Worm (Caenorhabditis elegans) whole organism, L4 larva: Measurements from ENCODE around the gene K02E2.8.
A peak's percentile ranks its signal among the peaks of the same experiment; 100 is the strongest.

Source experiments
- F10B5.3 ChIP-seq: sonication (generic microtip); optimal IDR thresholded peaks from 2 replicates; lab custom pipeline; 2016; ENCODE audit warnings: mild to moderate bottlenecking, missing genetic modification characterization, missing compliant biosample characterization
- F37D6.2 ChIP-seq: sonication (generic microtip); optimal IDR thresholded peaks from 2 replicates; lab custom pipeline; 2016; ENCODE audit warnings: mild to moderate bottlenecking, missing genetic modification characterization, missing compliant biosample characterization
- R02D3.7 ChIP-seq: fragments of 150-350 bp; sonication (generic microtip); optimal IDR thresholded peaks from 3 replicates; lab custom pipeline; 2014; ENCODE audit warnings: missing biosample characterization, missing genetic modification characterization
- T26A8.4 ChIP-seq: fragments of 200-800 bp; sonication (Bioruptor generic); IDR thresholded peaks from 2 replicates; pipeline ENCODE4 v1.3.6; 2022; ENCODE audit warnings: missing genetic modification characterization, missing compliant biosample characterization
- Y5F2A.4 ChIP-seq: fragments of 200-800 bp; sonication (Bioruptor generic); optimal IDR thresholded peaks from 2 replicates; lab custom pipeline; 2018; ENCODE audit warnings: mild to moderate bottlenecking, missing genetic modification characterization, missing compliant biosample characterization
- ZK337.2 ChIP-seq: fragments of 200-800 bp; sonication (Bioruptor generic); IDR thresholded peaks from 2 replicates; pipeline ENCODE4 v1.3.6; 2022; ENCODE audit warnings: missing genetic modification reagents, missing genetic modification characterization, missing compliant biosample characterization
- ZK546.5 ChIP-seq, 2 experiments: sonication (generic microtip); optimal IDR thresholded peaks; 2 replicates each; lab custom pipeline; 2017; ENCODE audit warnings: missing biosample characterization in 2 of 2, missing genetic modification characterization in 2 of 2
- ama-1 ChIP-seq: fragments of 150-350 bp; optimal IDR thresholded peaks from 2 replicates; lab custom pipeline; 2014; ENCODE audit warnings: inconsistent platforms, mixed read lengths
- arid-1 ChIP-seq: fragments of 200-800 bp; sonication (Bioruptor generic); conservative IDR thresholded peaks from 2 replicates; pipeline ENCODE4 v1.3.6; 2022; ENCODE audit warnings: missing genetic modification reagents, missing genetic modification characterization, missing compliant biosample characterization
- ceh-20 ChIP-seq: fragments of 200-800 bp; sonication (Bioruptor generic); IDR thresholded peaks from 2 replicates; pipeline ENCODE4 v1.3.6; 2022; ENCODE audit warnings: missing genetic modification reagents, missing genetic modification characterization, missing compliant biosample characterization
- ceh-32 ChIP-seq: sonication (generic microtip); optimal IDR thresholded peaks from 2 replicates; lab custom pipeline; 2016; ENCODE audit warnings: mild to moderate bottlenecking, missing genetic modification characterization, missing compliant biosample characterization; ENCODE audit not compliant: poor library complexity
- ceh-62 ChIP-seq: sonication (generic microtip); optimal IDR thresholded peaks from 2 replicates; lab custom pipeline; 2017; ENCODE audit warnings: missing biosample characterization, missing genetic modification characterization
- ceh-82 ChIP-seq: sonication (generic microtip); optimal IDR thresholded peaks from 2 replicates; lab custom pipeline; 2017; ENCODE audit warnings: missing biosample characterization, missing genetic modification characterization
- ces-1 ChIP-seq: fragments of 150-350 bp; sonication (generic microtip); optimal IDR thresholded peaks from 4 replicates; lab custom pipeline; 2014; ENCODE audit warnings: missing biosample characterization, missing genetic modification reagents, missing genetic modification characterization
- daf-12 ChIP-seq: fragments of 150-350 bp; optimal IDR thresholded peaks from 2 replicates; lab custom pipeline; 2014; ENCODE audit warnings: missing biosample characterization, missing genetic modification reagents, missing genetic modification characterization
- daf-16 ChIP-seq, 3 experiments: sonication (generic microtip); optimal IDR thresholded peaks; 2 replicates each; lab custom pipeline; 2016 to 2017; ENCODE audit warnings: missing genetic modification characterization in 3 of 3, missing genetic modification reagents in 3 of 3, mild to moderate bottlenecking in 2 of 3, missing compliant biosample characterization in 2 of 3, missing biosample characterization in 1 of 3, moderate library complexity in 1 of 3
- dpl-1 ChIP-seq: fragments of 150-350 bp; optimal IDR thresholded peaks from 2 replicates; lab custom pipeline; 2014; ENCODE audit warnings: missing biosample characterization, missing genetic modification reagents, missing genetic modification characterization
- egl-43 ChIP-seq: fragments of 200-800 bp; sonication (Bioruptor generic); IDR thresholded peaks from 2 replicates; pipeline ENCODE4 v1.3.6; 2022; ENCODE audit warnings: missing genetic modification reagents, missing genetic modification characterization, missing compliant biosample characterization
- hlh-30 ChIP-seq: sonication (generic microtip); optimal IDR thresholded peaks from 2 replicates; lab custom pipeline; 2017; ENCODE audit warnings: antibody characterized with exemption, mild to moderate bottlenecking, missing genetic modification characterization, missing compliant biosample characterization; ENCODE audit not compliant: insufficient read depth
- hmg-1.1 ChIP-seq: fragments of 200-800 bp; sonication (Bioruptor generic); IDR thresholded peaks from 2 replicates; pipeline ENCODE4 v1.3.6; 2022; ENCODE audit warnings: missing genetic modification reagents, missing genetic modification characterization, missing compliant biosample characterization
- jun-1 ChIP-seq: fragments of 150-350 bp; optimal IDR thresholded peaks from 2 replicates; lab custom pipeline; 2014; ENCODE audit warnings: missing biosample characterization, missing genetic modification reagents, missing genetic modification characterization
- lin-15B ChIP-seq: fragments of 150-350 bp; sonication (generic microtip); optimal IDR thresholded peaks from 3 replicates; lab custom pipeline; 2014; ENCODE audit warnings: missing biosample characterization, missing genetic modification characterization
- lin-39 ChIP-seq: fragments of 150-350 bp; optimal IDR thresholded peaks from 2 replicates; lab custom pipeline; 2014; ENCODE audit warnings: missing biosample characterization, missing genetic modification reagents, missing genetic modification characterization
- lir-3 ChIP-seq: sonication (generic microtip); optimal IDR thresholded peaks from 2 replicates; lab custom pipeline; 2016; ENCODE audit warnings: mild to moderate bottlenecking, missing genetic modification characterization, missing compliant biosample characterization
- lsy-2 ChIP-seq, 2 experiments: fragments of 150-350 bp in 1 of 2; sonication (generic microtip) in 1 of 2; optimal IDR thresholded peaks; 2 replicates each; lab custom pipeline; 2014 to 2017; ENCODE audit warnings: missing biosample characterization in 2 of 2, missing genetic modification characterization in 2 of 2
- mdl-1 ChIP-seq, 2 experiments: fragments of 150-350 bp in 1 of 2; sonication (generic microtip) in 1 of 2; optimal IDR thresholded peaks; 2 replicates each; lab custom pipeline; 2014 to 2017; ENCODE audit warnings: missing biosample characterization in 2 of 2, missing genetic modification characterization in 2 of 2
- mes-2 ChIP-seq: sonication (generic microtip); optimal IDR thresholded peaks from 2 replicates; lab custom pipeline; 2016; ENCODE audit warnings: missing genotype, mild to moderate bottlenecking, missing genetic modification characterization, missing compliant biosample characterization; ENCODE audit not compliant: poor library complexity, severe bottlenecking
- mxl-2 ChIP-seq: fragments of 200-800 bp; sonication (Bioruptor generic); conservative IDR thresholded peaks from 2 replicates; pipeline ENCODE4 v1.3.6; 2022; ENCODE audit warnings: missing genetic modification reagents, missing genetic modification characterization, missing compliant biosample characterization
- nhr-10 ChIP-seq: fragments of 150-350 bp; optimal IDR thresholded peaks from 2 replicates; lab custom pipeline; 2014; ENCODE audit warnings: missing biosample characterization, missing genetic modification characterization
- nhr-111 ChIP-seq: fragments of 200-800 bp; sonication (Bioruptor generic); optimal IDR thresholded peaks from 2 replicates; lab custom pipeline; 2018; ENCODE audit warnings: mild to moderate bottlenecking, missing genetic modification characterization, missing compliant biosample characterization
- nhr-237 ChIP-seq: sonication (generic microtip); optimal IDR thresholded peaks from 2 replicates; lab custom pipeline; 2017; ENCODE audit warnings: missing biosample characterization, missing genetic modification characterization
- nhr-25 ChIP-seq: sonication (generic microtip); optimal IDR thresholded peaks from 2 replicates; lab custom pipeline; 2017; ENCODE audit warnings: missing genetic modification characterization, mild to moderate bottlenecking, missing compliant biosample characterization, antibody characterized with exemption, moderate library complexity, borderline replicate concordance; ENCODE audit not compliant: insufficient read depth
- nhr-41 ChIP-seq: fragments of 200-800 bp; sonication (Bioruptor generic); IDR thresholded peaks from 2 replicates; pipeline ENCODE4 v1.3.6; 2022; ENCODE audit warnings: missing genetic modification reagents, missing genetic modification characterization, missing compliant biosample characterization
- nhr-42 ChIP-seq: fragments of 200-800 bp; sonication (Bioruptor generic); IDR thresholded peaks from 2 replicates; pipeline ENCODE4 v1.3.6; 2022; ENCODE audit warnings: missing genetic modification characterization, missing compliant biosample characterization
- pqm-1 ChIP-seq: sonication (generic microtip); optimal IDR thresholded peaks from 2 replicates; lab custom pipeline; 2017; ENCODE audit warnings: missing biosample characterization, missing genetic modification characterization
- rbr-2 ChIP-seq: sonication (generic microtip); optimal IDR thresholded peaks from 2 replicates; lab custom pipeline; 2016; ENCODE audit warnings: missing genotype, missing genetic modification characterization, missing compliant biosample characterization
- saeg-2 ChIP-seq: fragments of 200-800 bp; sonication (Bioruptor generic); IDR thresholded peaks from 2 replicates; pipeline ENCODE4 v1.3.6; 2022; ENCODE audit warnings: missing genetic modification reagents, missing genetic modification characterization, missing compliant biosample characterization
- set-16 ChIP-seq: fragments of 200-800 bp; sonication (Bioruptor generic); IDR thresholded peaks from 2 replicates; pipeline ENCODE4 v1.3.6; 2022; ENCODE audit warnings: missing genetic modification reagents, missing genetic modification characterization, missing compliant biosample characterization
- snpc-1.2 ChIP-seq: fragments of 200-800 bp; sonication (Bioruptor generic); IDR thresholded peaks from 2 replicates; pipeline ENCODE4 v1.3.6; 2022; ENCODE audit warnings: missing genetic modification reagents, missing genetic modification characterization, missing compliant biosample characterization
- snpc-4 ChIP-seq: fragments of 150-350 bp; optimal IDR thresholded peaks from 2 replicates; lab custom pipeline; 2014; ENCODE audit warnings: missing biosample characterization, missing genetic modification characterization
- tra-1 ChIP-seq: fragments of 200-800 bp; sonication (Bioruptor generic); IDR thresholded peaks from 2 replicates; pipeline ENCODE4 v1.3.6; 2022; ENCODE audit warnings: missing genetic modification reagents, missing genetic modification characterization, missing compliant biosample characterization
- zfp-2 ChIP-seq: sonication (generic microtip); optimal IDR thresholded peaks from 2 replicates; lab custom pipeline; 2016; ENCODE audit warnings: mild to moderate bottlenecking, missing genetic modification characterization, missing compliant biosample characterization
- zfp-3 ChIP-seq: fragments of 200-800 bp; sonication (Bioruptor generic); conservative IDR thresholded peaks from 2 replicates; pipeline ENCODE4 v1.3.6; 2022; ENCODE audit warnings: missing genetic modification reagents, missing genetic modification characterization, missing compliant biosample characterization
- zip-11 ChIP-seq: fragments of 200-800 bp; sonication (Bioruptor generic); IDR thresholded peaks from 2 replicates; pipeline ENCODE4 v1.3.6; 2022; ENCODE audit warnings: missing genetic modification characterization, missing compliant biosample characterization

Gene K02E2.8

DNA sequence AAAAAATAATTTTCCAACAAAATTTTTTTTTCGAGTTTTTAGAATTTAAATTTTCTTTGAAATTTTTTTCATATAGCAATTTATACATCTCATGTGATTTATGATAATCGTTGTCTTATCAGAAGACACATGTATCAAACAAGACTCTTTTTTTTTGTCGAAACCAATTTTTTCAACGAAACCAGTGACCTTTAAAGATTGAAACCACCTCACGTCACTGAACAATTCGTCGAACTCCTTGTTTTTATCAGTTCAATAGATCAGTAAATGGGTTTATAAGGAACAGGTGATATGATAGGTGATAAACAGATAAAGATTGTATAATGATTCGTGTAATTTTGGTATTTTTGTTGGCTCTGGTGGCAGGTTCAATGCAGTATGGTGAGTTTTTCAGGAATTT, 27.0 kb upstream of the K02E2.8 start, which contains the start of gene cnc-7:
cnc-7 (plus strand) TSS at position 301 of the 400 bp plus-strand sequence.
- TF ChIP-seq hmg-1.1 (no peak), snpc-1.2 (GFP tag; lab: Robert Waterston, UW) (no peak), nhr-111 (GFP tag; lab: Kevin White, UChicago) (no peak), F37D6.2 (no peak), rbr-2 (tag; lab: Kevin White, UChicago) (no peak), dpl-1 (no peak), mxl-2 (GFP tag; lab: Robert Waterston, UW) (no peak), arid-1 (GFP tag; lab: Robert Waterston, UW) (no peak), F10B5.3 (tag; lab: Kevin White, UChicago) (no peak), nhr-42 (no peak), ceh-62 (tag; lab: Kevin White, UChicago) (no peak), ZK546.5 (tag; optimal IDR thresholded peaks at IDR 0.05; lab: Kevin White, UChicago) (no peak), pqm-1 (tag; lab: Kevin White, UChicago) (no peak), zip-11 (GFP tag; lab: Robert Waterston, UW) (no peak), tra-1 (GFP tag; lab: Robert Waterston, UW) (no peak)

DNA sequence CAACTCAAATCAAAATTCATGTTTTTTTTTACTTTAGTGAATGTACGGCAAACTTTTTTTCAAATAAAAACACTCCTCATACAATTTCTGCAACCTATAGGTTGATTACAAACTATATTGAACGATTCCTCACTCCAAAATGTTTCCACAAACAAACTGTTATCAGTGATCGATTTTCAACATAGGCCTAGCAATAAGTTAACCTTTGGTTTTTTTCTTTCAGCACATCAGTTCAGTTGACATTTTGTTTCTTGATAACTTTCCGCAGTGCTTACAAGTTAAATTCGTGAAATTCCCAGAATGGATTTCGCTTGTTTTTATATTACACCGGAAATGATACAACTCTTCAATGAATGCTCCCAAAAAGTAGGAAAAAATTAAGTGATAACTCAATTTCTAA, 20.7 kb upstream of the K02E2.8 start, which contains the start of gene F53H2.1:
F53H2.1 (plus strand) TSS at position 301 of the 400 bp plus-strand sequence.
- TF ChIP-seq ama-1 (lab: Kevin White, UChicago) = no peak
- TF ChIP-seq zfp-3 (GFP tag; lab: Robert Waterston, UW) = no peak
- TF ChIP-seq Y5F2A.4 = no peak
- no peak for TF ChIP-seq mes-2 (tag; lab: Kevin White, UChicago)
- TF ChIP-seq ces-1 (GFP tag; lab: Kevin White, UChicago) = no peak
- TF ChIP-seq lsy-2 (tag; optimal IDR thresholded peaks at IDR 0.05; lab: Kevin White, UChicago) = no peak
- TF ChIP-seq nhr-25 (tag; lab: Kevin White, UChicago) = no peak
- no peak for TF ChIP-seq daf-16 (GFP tag; optimal IDR thresholded peaks at IDR 0.05; lab: Kevin White, UChicago)
- TF ChIP-seq daf-16 (tag; optimal IDR thresholded peaks at IDR 0.05; lab: Kevin White, UChicago) = peak; percentile 25

DNA sequence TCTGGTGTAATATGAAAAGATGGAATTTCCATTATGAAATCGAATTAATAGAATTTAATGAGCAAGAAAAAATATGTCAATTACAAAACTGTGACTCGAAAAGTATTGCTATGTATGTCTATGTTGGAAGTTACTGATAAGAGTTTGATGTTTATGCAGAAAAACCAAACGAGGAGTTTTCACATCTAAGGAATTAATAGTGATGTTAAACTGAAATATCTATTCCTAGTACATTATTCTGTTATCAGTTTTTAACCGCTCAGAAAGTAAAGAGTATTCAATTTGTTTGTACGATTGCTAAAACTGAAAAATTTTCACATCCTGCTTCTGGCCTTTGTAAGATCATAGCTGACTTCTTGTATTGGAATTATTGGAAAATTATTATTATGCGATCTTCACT, 20.2 kb upstream of the K02E2.8 start, which contains the start of gene K02E2.7:
K02E2.7 (minus strand) TSS at position 101 of the 400 bp plus-strand sequence.
- no peak for TF ChIP-seq nhr-10 (tag; lab: Kevin White, UChicago)
- TF ChIP-seq hlh-30 (tag; lab: Kevin White, UChicago) = no peak
- no peak for TF ChIP-seq rbr-2 (tag; lab: Kevin White, UChicago)
- TF ChIP-seq nhr-25 (tag; lab: Kevin White, UChicago) = no peak
- no peak for TF ChIP-seq jun-1 (tag; lab: Kevin White, UChicago)
- TF ChIP-seq saeg-2 (GFP tag; lab: Robert Waterston, UW) = no peak

DNA sequence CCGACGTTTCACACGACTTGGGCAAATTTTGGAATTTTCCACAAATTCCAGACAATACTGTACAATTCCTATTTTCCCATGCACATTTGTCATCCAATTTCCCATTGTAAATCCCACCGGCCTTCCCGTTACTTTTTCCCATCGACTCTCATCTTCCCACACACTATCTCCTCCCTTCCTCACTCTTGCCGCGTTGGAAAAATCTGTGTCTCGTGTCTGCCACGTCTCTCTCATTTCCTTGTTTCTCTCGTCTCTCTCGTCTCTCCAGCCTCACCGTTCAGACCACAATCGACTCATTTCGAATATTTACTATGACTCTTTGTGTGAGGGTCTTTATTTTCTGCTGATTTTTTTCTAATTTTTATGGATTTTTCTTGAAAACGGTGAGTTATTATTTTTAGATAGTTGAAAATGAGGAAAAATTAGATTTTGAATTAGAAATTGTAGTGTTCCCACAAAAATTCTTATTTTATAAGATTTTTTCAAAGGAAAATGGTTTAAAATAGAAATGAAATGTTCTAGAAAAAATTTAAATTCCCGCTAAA, 16.4 kb upstream of the K02E2.8 start, which contains the start of gene K02E2.11:
K02E2.11 (plus strand) TSS at position 251 of the 545 bp plus-strand sequence.
- peak; percentile 89 for TF ChIP-seq hlh-30 (tag; lab: Kevin White, UChicago)
- TF ChIP-seq lin-39 (tag; lab: Kevin White, UChicago) = no peak
- TF ChIP-seq daf-12 (tag; lab: Kevin White, UChicago) = no peak
- TF ChIP-seq snpc-4 (tag; lab: Kevin White, UChicago) = no peak
- TF ChIP-seq ceh-62 (tag; lab: Kevin White, UChicago) = no peak
- no peak for TF ChIP-seq zfp-2 (tag; lab: Kevin White, UChicago)
- TF ChIP-seq zfp-3 (GFP tag; lab: Robert Waterston, UW) = no peak
- no peak for TF ChIP-seq nhr-237
- TF ChIP-seq R02D3.7 = no peak
- no peak for TF ChIP-seq T26A8.4 (GFP tag; lab: Robert Waterston, UW)
- TF ChIP-seq pqm-1 (tag; lab: Kevin White, UChicago) = no peak
- no peak for TF ChIP-seq lin-15B (tag; lab: Kevin White, UChicago)
- no peak for TF ChIP-seq egl-43 (GFP tag; lab: Robert Waterston, UW)
- no peak for TF ChIP-seq set-16 (GFP tag; lab: Robert Waterston, UW)
- TF ChIP-seq tra-1 (GFP tag; lab: Robert Waterston, UW) = no peak
- no peak for TF ChIP-seq arid-1 (GFP tag; lab: Robert Waterston, UW)
- TF ChIP-seq nhr-41 = no peak
- TF ChIP-seq ceh-82 (tag; lab: Kevin White, UChicago) = no peak
- no peak for TF ChIP-seq lir-3
- no peak for TF ChIP-seq ceh-32 (tag; lab: Kevin White, UChicago)
- TF ChIP-seq ceh-20 (GFP tag; lab: Robert Waterston, UW) = no peak
- no peak for TF ChIP-seq ZK337.2 (GFP tag; lab: Robert Waterston, UW)
- peak in 1 of 2 experiments; percentile 65 for TF ChIP-seq mdl-1 (tag; optimal IDR thresholded peaks at IDR 0.05; lab: Kevin White, UChicago)
